Fruit fly (Drosophila melanogaster): Measurements from ENCODE around the gene Hrb87F.
A peak's percentile ranks its signal among the peaks of the same experiment; 100 is the strongest.

The Hrb87F gene

DNA sequence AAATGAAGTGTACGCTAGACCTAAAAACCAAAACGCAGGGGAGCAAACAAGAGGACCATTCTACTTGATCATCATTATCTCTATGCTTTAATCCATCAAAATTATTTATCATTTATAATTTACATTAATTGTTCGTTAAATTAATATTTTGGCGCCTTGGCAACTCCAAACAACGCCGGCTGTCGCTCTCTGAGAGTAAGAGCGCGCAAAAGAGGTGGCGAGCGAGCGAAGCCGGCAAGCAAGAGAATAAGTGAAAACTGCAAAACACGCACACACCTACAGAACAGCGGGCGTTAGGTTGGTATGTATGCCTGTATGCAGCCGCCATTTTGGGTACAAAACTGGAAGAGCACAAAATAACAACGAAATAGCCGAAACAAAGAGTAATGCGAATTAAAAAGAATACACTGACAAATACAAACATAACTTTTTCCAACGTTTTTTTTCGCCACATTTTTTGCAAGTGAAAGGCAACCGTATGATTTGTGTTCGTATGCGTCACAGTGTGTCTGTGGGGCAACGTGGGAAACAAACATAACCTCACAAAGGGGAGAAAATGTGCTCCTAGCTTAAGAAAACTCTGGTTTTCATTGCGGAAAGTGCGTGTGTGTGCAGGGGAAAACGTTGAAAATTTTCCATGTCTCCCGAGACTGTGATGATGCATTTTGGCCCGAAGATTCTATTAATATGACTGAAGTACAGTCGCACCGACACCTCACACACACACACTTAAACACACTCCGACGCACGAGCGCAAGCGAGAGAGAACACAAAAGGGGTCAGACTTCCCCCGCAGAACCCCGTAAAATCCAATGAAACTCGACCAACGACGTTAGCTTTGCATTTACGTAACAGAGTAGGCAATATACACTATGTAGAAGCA lies 15.3 kb downstream of the Hrb87F start (continued):
- TF ChIP-seq pan (optimal IDR thresholded peaks at IDR 0.05) (no peak), pan (GFP tag; optimal IDR thresholded peaks at IDR 0.05 in 1 of 2, IDR thresholded peaks at IDR 0.05 in 1 of 2) (peak in 1 of 2 experiments; percentile 55), Aef1 (GFP tag; IDR thresholded peaks at IDR 0.05) (no peak), Hr39 (optimal IDR thresholded peaks at IDR 0.05) (no peak), ro (GFP tag; IDR thresholded peaks at IDR 0.05) (no peak), CG1233 (GFP tag; optimal IDR thresholded peaks at IDR 0.05) (peak; percentile 10), gro (GFP tag; optimal IDR thresholded peaks at IDR 0.05) (no peak), cad (GFP tag; optimal IDR thresholded peaks at IDR 0.05) (no peak), ham (GFP tag; IDR thresholded peaks at IDR 0.05) (no peak), Max (GFP tag; optimal IDR thresholded peaks at IDR 0.05) (peak; percentile 46), klu (GFP tag; IDR thresholded peaks at IDR 0.05) (no peak), CG6854 (GFP tag; optimal IDR thresholded peaks at IDR 0.05) (no peak), Taf1 (GFP tag; IDR thresholded peaks at IDR 0.05) (no peak), dimm (GFP tag; IDR thresholded peaks at IDR 0.05) (no peak), zen2 (GFP tag; IDR thresholded peaks at IDR 0.05; ENCODE audit: partially characterized antibody) (no peak), CG9932 (GFP tag; IDR thresholded peaks at IDR 0.05) (no peak), CG12942 (GFP tag; optimal IDR thresholded peaks at IDR 0.05) (peak; percentile 25), twi (tag; optimal IDR thresholded peaks at IDR 0.05) (no peak), CG5953 (GFP tag; IDR thresholded peaks at IDR 0.05) (no peak), rib (GFP tag; IDR thresholded peaks at IDR 0.05) (0 out of 2 replicates have a peak, but pooled peaks have one; percentile 12), bowl (GFP tag; IDR thresholded peaks at IDR 0.05) (0 out of 2 replicates have a peak, but pooled peaks have one; percentile 8), Dek (tag; optimal IDR thresholded peaks at IDR 0.05) (peak; percentile 19), CG10267 (tag; optimal IDR thresholded peaks at IDR 0.05) (peak; percentile 33), crp (GFP tag; optimal IDR thresholded peaks at IDR 0.05) (no peak), sna (GFP tag; IDR thresholded peaks at IDR 0.05; ENCODE audit: partially characterized antibody) (no peak), CG12391 (tag; optimal IDR thresholded peaks at IDR 0.05) (peak; percentile 42), chm (GFP tag; IDR thresholded peaks at IDR 0.05) (no peak), lov (optimal IDR thresholded peaks at IDR 0.05) (no peak), lov (GFP tag; IDR thresholded peaks at IDR 0.05) (no peak), ato (GFP tag; IDR thresholded peaks at IDR 0.05; ENCODE audit: partially characterized antibody) (no peak), scrt (GFP tag; optimal IDR thresholded peaks at IDR 0.05) (peak; percentile 43), aop (GFP tag; IDR thresholded peaks at IDR 0.05) (no peak), C15 (GFP tag; IDR thresholded peaks at IDR 0.05) (0 out of 3 replicates have a peak, but pooled peaks have one; percentile 25), Hr78 (GFP tag; optimal IDR thresholded peaks at IDR 0.05) (no peak), slp2 (GFP tag; optimal IDR thresholded peaks at IDR 0.05) (no peak), abd-A (tag; optimal IDR thresholded peaks at IDR 0.05) (no peak), BtbVII (GFP tag; optimal IDR thresholded peaks at IDR 0.05) (peak; percentile 47), repo (GFP tag; optimal IDR thresholded peaks at IDR 0.05) (no peak), Six4 (GFP tag; optimal IDR thresholded peaks at IDR 0.05) (no peak), CG13894 (tag; optimal IDR thresholded peaks at IDR 0.05) (no peak), CG32767 (GFP tag; IDR thresholded peaks at IDR 0.05) (peak; percentile 63), CG3726 (GFP tag; IDR thresholded peaks at IDR 0.05) (no peak), nau (GFP tag; optimal IDR thresholded peaks at IDR 0.05) (peak; percentile 39), Xbp1 (GFP tag; optimal IDR thresholded peaks at IDR 0.05) (no peak), Lim3 (GFP tag; IDR thresholded peaks at IDR 0.05) (no peak), lilli (GFP tag; optimal IDR thresholded peaks at IDR 0.05) (peak; percentile 63), sim (GFP tag; IDR thresholded peaks at IDR 0.05) (0 out of 2 replicates have a peak, but pooled peaks have one; percentile 5), exex (tag; optimal IDR thresholded peaks at IDR 0.05) (no peak), chif (GFP tag; optimal IDR thresholded peaks at IDR 0.05) (no peak), CTCF (GFP tag; optimal IDR thresholded peaks at IDR 0.05) (no peak), CG7372 (GFP tag; IDR thresholded peaks at IDR 0.05) (no peak)
